Worm (Caenorhabditis elegans): Measurements from ENCODE around the gene C45G9.8.

C45G9.8 gene

DNA sequence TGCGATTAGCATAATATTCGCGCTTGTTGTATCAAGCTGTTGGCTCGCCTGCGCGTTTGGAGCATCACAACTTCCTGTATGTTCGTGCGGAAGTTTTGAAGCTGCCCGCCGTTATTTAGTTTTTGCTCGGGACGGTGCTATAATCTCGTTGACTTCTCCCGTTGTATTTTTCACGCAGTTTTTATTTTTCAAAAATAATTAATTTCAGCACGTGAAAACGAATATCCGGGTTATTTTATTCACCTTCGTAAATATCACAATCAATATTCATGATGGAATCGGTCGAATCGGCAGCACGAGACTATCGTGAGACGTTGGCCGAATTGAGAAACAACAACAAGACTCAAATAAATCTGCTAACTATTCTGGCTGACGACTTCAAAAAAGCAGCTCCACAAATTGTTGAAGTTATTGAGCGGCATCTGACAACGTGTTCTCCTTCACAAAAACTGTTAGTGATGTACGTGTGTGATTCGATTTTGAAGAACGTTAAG is 28.3 kb downstream of the C45G9.8 start (continued):
- no peak for TF ChIP-seq fkh-10 (GFP tag; optimal IDR thresholded peaks at IDR 0.05)
- no peak for TF ChIP-seq unc-130 (tag; optimal IDR thresholded peaks at IDR 0.05)
- TF ChIP-seq ceh-82 (tag; optimal IDR thresholded peaks at IDR 0.05): no peak
- peak; percentile 22 for TF ChIP-seq sox-4 (tag; optimal IDR thresholded peaks at IDR 0.05)
- TF ChIP-seq skn-1 (tag; optimal IDR thresholded peaks at IDR 0.05): no peak
- peak in 1 of 2 experiments; percentile 42 for TF ChIP-seq lin-35 (GFP tag; optimal IDR thresholded peaks at IDR 0.05)
- TF ChIP-seq unc-86 (tag; optimal IDR thresholded peaks at IDR 0.05): no peak
- TF ChIP-seq ces-1 (GFP tag; optimal IDR thresholded peaks at IDR 0.05): no peak
- TF ChIP-seq elt-3 (tag; optimal IDR thresholded peaks at IDR 0.05): no peak
- TF ChIP-seq aly-2 (tag; optimal IDR thresholded peaks at IDR 0.05): no peak
- no peak for TF ChIP-seq snpc-4 (tag; optimal IDR thresholded peaks at IDR 0.05)
- TF ChIP-seq Y116A8C.19 (tag; optimal IDR thresholded peaks at IDR 0.05; ENCODE audit: borderline replicate concordance): no peak
- TF ChIP-seq C16A3.4 (tag; optimal IDR thresholded peaks at IDR 0.05): no peak
- TF ChIP-seq hlh-17 (GFP tag; optimal IDR thresholded peaks at IDR 0.05; ENCODE audit: borderline replicate concordance): no peak
- no peak for TF ChIP-seq fkh-8 (tag; optimal IDR thresholded peaks at IDR 0.05)
- TF ChIP-seq ceh-63 (GFP tag; optimal IDR thresholded peaks at IDR 0.05): no peak
- TF ChIP-seq elt-2 (tag; optimal IDR thresholded peaks at IDR 0.05): peak; percentile 34
- no peak for TF ChIP-seq lin-15B (tag; optimal IDR thresholded peaks at IDR 0.05)
- TF ChIP-seq nhr-84 (tag; optimal IDR thresholded peaks at IDR 0.05): no peak
- TF ChIP-seq tbx-2 (tag; optimal IDR thresholded peaks at IDR 0.05): peak; percentile 1
- no peak for TF ChIP-seq jun-1 (tag; optimal IDR thresholded peaks at IDR 0.05)
- no peak for TF ChIP-seq hlh-4 (tag; optimal IDR thresholded peaks at IDR 0.05)
- TF ChIP-seq isw-1 (GFP tag; IDR thresholded peaks at IDR 0.05): no peak
- TF ChIP-seq F16B12.6 (tag; optimal IDR thresholded peaks at IDR 0.05): no peak
- no peak for TF ChIP-seq ceh-90 (tag; optimal IDR thresholded peaks at IDR 0.05)
- TF ChIP-seq nhr-19 (GFP tag; conservative IDR thresholded peaks at IDR 0.05): peak; percentile 32
- TF ChIP-seq irx-1 (tag; optimal IDR thresholded peaks at IDR 0.05): no peak
- no peak for TF ChIP-seq ceh-8 (GFP tag; optimal IDR thresholded peaks at IDR 0.05)
- TF ChIP-seq blmp-1 (tag; optimal IDR thresholded peaks at IDR 0.05): no peak
- no peak for TF ChIP-seq C04F5.9 (tag; optimal IDR thresholded peaks at IDR 0.05)
- peak; percentile 39 for TF ChIP-seq nhr-90 (tag; optimal IDR thresholded peaks at IDR 0.05; ENCODE audit: poor library complexity)
- peak; percentile 42 to 45 for TF ChIP-seq lsy-2 (tag; optimal IDR thresholded peaks at IDR 0.05)
- peak in 2 of 3 experiments; percentile 3 to 9 for TF ChIP-seq dpl-1 (GFP tag; optimal IDR thresholded peaks at IDR 0.05)
- peak; percentile 48 for TF ChIP-seq nhr-47 (tag; optimal IDR thresholded peaks at IDR 0.05)
- peak; percentile 86 for TF ChIP-seq ztf-4 (tag; optimal IDR thresholded peaks at IDR 0.05)
- TF ChIP-seq pqm-1 (tag; optimal IDR thresholded peaks at IDR 0.05): no peak
- TF ChIP-seq nhr-76 (tag; optimal IDR thresholded peaks at IDR 0.05): no peak
- no peak for TF ChIP-seq fkh-4 (tag; optimal IDR thresholded peaks at IDR 0.05; ENCODE audit: borderline replicate concordance)
- TF ChIP-seq ets-5 (GFP tag; IDR thresholded peaks at IDR 0.05): no peak
- TF ChIP-seq egl-13 (tag; optimal IDR thresholded peaks at IDR 0.05): no peak
- peak; percentile 66 for TF ChIP-seq nhr-85 (tag)
- TF ChIP-seq nhr-11 (tag; optimal IDR thresholded peaks at IDR 0.05): no peak
- TF ChIP-seq lin-39 (tag; optimal IDR thresholded peaks at IDR 0.05): no peak
- TF ChIP-seq unc-98 (GFP tag; IDR thresholded peaks at IDR 0.05): no peak
- peak; percentile 49 for TF ChIP-seq mep-1 (tag; optimal IDR thresholded peaks at IDR 0.05)
- no peak for TF ChIP-seq sptf-1 (tag; optimal IDR thresholded peaks at IDR 0.05)
- peak; percentile 43 for TF ChIP-seq nhr-20 (tag; optimal IDR thresholded peaks at IDR 0.05)

Measured in whole organism, L1 larva.